Fruit fly (Drosophila melanogaster) whole organism, prepupa: ENCODE measurements around the gene dpr18.

Source experiments
- CG1621 ChIP-seq: fragments of 200-800 bp; sonication (Bioruptor generic); optimal IDR thresholded peaks from 3 replicates; lab custom pipeline; 2018; ENCODE audit warnings: missing biosample characterization, mild to moderate bottlenecking, missing genetic modification characterization
- CG16779 ChIP-seq: fragments of 200-800 bp; sonication (Bioruptor generic); optimal IDR thresholded peaks from 3 replicates; lab custom pipeline; 2017; ENCODE audit warnings: missing biosample characterization, mild to moderate bottlenecking, missing genetic modification characterization
- CG32006 ChIP-seq: fragments of 200-800 bp; sonication (Bioruptor generic); optimal IDR thresholded peaks from 3 replicates; lab custom pipeline; 2017; ENCODE audit warnings: missing biosample characterization, mild to moderate bottlenecking, missing genetic modification characterization
- Eip78C ChIP-seq: fragments of 200-800 bp; sonication (Bioruptor generic); peaks from one replicate; lab custom pipeline; 2016; ENCODE audit warnings: missing biosample characterization, missing genetic modification characterization
- Ets96B ChIP-seq: fragments of 200-800 bp; optimal IDR thresholded peaks from 2 replicates; lab custom pipeline; 2019; ENCODE audit warnings: missing biosample characterization, mild to moderate bottlenecking, missing genetic modification characterization, moderate library complexity
- Hr39 ChIP-seq: fragments of 200-800 bp; sonication (Bioruptor generic); optimal IDR thresholded peaks from 2 replicates; lab custom pipeline; 2016; ENCODE audit warnings: missing biosample characterization, missing genetic modification characterization
- Sox15 ChIP-seq: fragments of 200-800 bp; sonication (Bioruptor generic); optimal IDR thresholded peaks from 3 replicates; lab custom pipeline; 2016; ENCODE audit warnings: missing biosample characterization, missing genetic modification characterization
- cyc ChIP-seq: fragments of 200-800 bp; sonication (Bioruptor generic); optimal IDR thresholded peaks from 3 replicates; lab custom pipeline; 2016; ENCODE audit warnings: missing biosample characterization, missing genetic modification characterization

dm6 chrX:16088279-16088678 is 24.7 kb downstream of the dpr18 start:
- TF ChIP-seq CG32006 (GFP tag; lab: Kevin White, UChicago): no peak
- TF ChIP-seq CG16779: no peak
- TF ChIP-seq Hr39 (GFP tag; lab: Kevin White, UChicago): no peak
- no peak for TF ChIP-seq Ets96B (tag; lab: Kevin White, UChicago)
- no peak for TF ChIP-seq Sox15 (GFP tag; lab: Kevin White, UChicago)
- no peak for TF ChIP-seq cyc (GFP tag; lab: Kevin White, UChicago)
- no peak for TF ChIP-seq Eip78C (GFP tag; lab: Kevin White, UChicago)
- no peak for TF ChIP-seq CG1621 (tag; lab: Kevin White, UChicago)
